Worm (Caenorhabditis elegans) whole organism, midembryonic: ENCODE results near the gene ZK512.10.

ENCODE experiments used
- T22C8.4 ChIP-seq: fragments of 200-800 bp; sonication (Bioruptor generic); IDR thresholded peaks from 2 replicates; pipeline ENCODE4 v1.3.6; 2022; ENCODE audit warnings: missing genetic modification characterization, missing compliant biosample characterization
- cog-1 ChIP-seq: sonication (generic microtip); optimal IDR thresholded peaks from 2 replicates; lab custom pipeline; 2016; ENCODE audit warnings: missing genetic modification characterization, missing compliant biosample characterization
- flt-1 ChIP-seq: fragments of 200-800 bp; sonication (Bioruptor generic); IDR thresholded peaks from 2 replicates; pipeline ENCODE4 v1.3.6; 2022; ENCODE audit warnings: missing genetic modification characterization, missing compliant biosample characterization
- klf-2 ChIP-seq: fragments of 200-800 bp; sonication (Bioruptor generic); conservative IDR thresholded peaks from 2 replicates; pipeline ENCODE4 v1.3.6; 2022; ENCODE audit warnings: missing genetic modification reagents, missing genetic modification characterization, missing compliant biosample characterization
- med-1 ChIP-seq: sonication (generic microtip); optimal IDR thresholded peaks from 2 replicates; lab custom pipeline; 2017; ENCODE audit warnings: missing genetic modification characterization, mild to moderate bottlenecking, missing compliant biosample characterization, antibody characterized with exemption, missing genetic modification reagents; ENCODE audit not compliant: insufficient read depth
- ref-1 ChIP-seq: fragments of 200-800 bp; sonication (Bioruptor generic); conservative IDR thresholded peaks from 2 replicates; pipeline ENCODE4 v1.3.6; 2022; ENCODE audit warnings: missing genetic modification reagents, missing genetic modification characterization, missing compliant biosample characterization
- tab-1 ChIP-seq: fragments of 200-800 bp; sonication (Bioruptor generic); IDR thresholded peaks from 2 replicates; pipeline ENCODE4 v1.3.6; 2022; ENCODE audit warnings: missing genetic modification characterization, missing compliant biosample characterization
- ztf-23 ChIP-seq: fragments of 200-800 bp; sonication (Bioruptor generic); IDR thresholded peaks from 2 replicates; pipeline ENCODE4 v1.3.6; 2022; ENCODE audit warnings: missing genetic modification reagents, missing genetic modification characterization, missing compliant biosample characterization
- ztf-29 ChIP-seq: fragments of 200-800 bp; sonication (Bioruptor generic); IDR thresholded peaks from 2 replicates; pipeline ENCODE4 v1.3.6; 2022; ENCODE audit warnings: missing genetic modification reagents, missing genetic modification characterization, missing compliant biosample characterization

DNA sequence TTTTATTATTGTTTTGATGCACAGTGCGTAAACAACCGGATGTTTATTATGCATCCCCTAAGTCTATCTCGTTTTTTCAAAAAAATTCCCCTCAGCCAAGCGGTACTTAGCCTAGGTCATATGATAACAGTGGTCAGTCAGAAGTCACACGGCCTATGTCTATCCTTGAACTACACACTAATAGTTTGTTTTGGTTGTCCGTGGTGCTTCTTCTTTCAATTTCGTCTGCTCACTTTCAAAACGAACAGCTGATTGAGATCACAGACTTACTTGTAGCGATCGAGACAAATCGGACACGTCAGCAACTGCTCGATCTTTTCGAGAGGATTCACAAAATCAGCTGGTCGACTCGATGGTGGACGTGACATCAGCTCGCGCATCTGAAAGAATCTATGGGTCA lies 22.3 kb downstream of the ZK512.10 start:
- TF ChIP-seq flt-1 (GFP tag; lab: Robert Waterston, UW) (no peak), cog-1 (tag; lab: Kevin White, UChicago) (no peak), klf-2 (no peak), T22C8.4 (GFP tag; lab: Robert Waterston, UW) (no peak), ref-1 (GFP tag; lab: Robert Waterston, UW) (no peak), tab-1 (GFP tag; lab: Robert Waterston, UW) (no peak), ztf-23 (GFP tag; lab: Robert Waterston, UW) (no peak), ztf-29 (GFP tag; lab: Robert Waterston, UW) (no peak), med-1 (no peak)
